Worm (Caenorhabditis elegans) whole organism, L4 larva: ENCODE results near the gene rps-27.

Source experiments
- Y48G9A.11 ChIP-seq: fragments of 200-800 bp; sonication (Bioruptor generic); IDR thresholded peaks from 2 replicates; pipeline ENCODE4 v1.3.6; 2022; ENCODE audit warnings: missing genetic modification reagents, missing genetic modification characterization, missing compliant biosample characterization
- ama-1 ChIP-seq: fragments of 150-350 bp; optimal IDR thresholded peaks from 2 replicates; lab custom pipeline; 2014; ENCODE audit warnings: inconsistent platforms, mixed read lengths
- hif-1 ChIP-seq, 2 experiments: sonication (generic microtip); optimal IDR thresholded peaks; 2 replicates each; lab custom pipeline; 2016 to 2017; ENCODE audit warnings: missing compliant biosample characterization in 2 of 2, missing genetic modification characterization in 2 of 2, missing genetic modification reagents in 2 of 2, missing genotype in 2 of 2, mild to moderate bottlenecking in 1 of 2
- lim-7 ChIP-seq: fragments of 200-800 bp; sonication (Bioruptor generic); IDR thresholded peaks from 2 replicates; pipeline ENCODE4 v1.3.6; 2022; ENCODE audit warnings: missing genetic modification characterization, missing compliant biosample characterization
- lsy-2 ChIP-seq, 2 experiments: fragments of 150-350 bp in 1 of 2; sonication (generic microtip) in 1 of 2; optimal IDR thresholded peaks; 2 replicates each; lab custom pipeline; 2014 to 2017; ENCODE audit warnings: missing biosample characterization in 2 of 2, missing genetic modification characterization in 2 of 2
- nhr-11 ChIP-seq: fragments of 150-350 bp; optimal IDR thresholded peaks from 2 replicates; lab custom pipeline; 2014; ENCODE audit warnings: missing biosample characterization, missing genetic modification characterization
- nhr-28 ChIP-seq: fragments of 150-350 bp; optimal IDR thresholded peaks from 2 replicates; lab custom pipeline; 2014; ENCODE audit warnings: missing biosample characterization, missing genetic modification characterization
- pha-4 ChIP-seq, 2 experiments: fragments of 150-350 bp in 1 of 2; fragments of 200-800 bp in 1 of 2; sonication (Bioruptor generic) in 1 of 2; IDR thresholded peaks in 1 of 2; optimal IDR thresholded peaks in 1 of 2; 2 replicates each; pipeline versions ENCODE4 v1.3.6 to Lab custom; 2014 to 2022; ENCODE audit warnings: missing genetic modification characterization in 2 of 2, missing genetic modification reagents in 2 of 2, missing biosample characterization in 1 of 2, missing compliant biosample characterization in 1 of 2
- snpc-4 ChIP-seq: fragments of 150-350 bp; optimal IDR thresholded peaks from 2 replicates; lab custom pipeline; 2014; ENCODE audit warnings: missing biosample characterization, missing genetic modification characterization
- zag-1 ChIP-seq: fragments of 150-350 bp; optimal IDR thresholded peaks from 2 replicates; lab custom pipeline; 2014; ENCODE audit warnings: missing biosample characterization, missing genetic modification characterization

DNA sequence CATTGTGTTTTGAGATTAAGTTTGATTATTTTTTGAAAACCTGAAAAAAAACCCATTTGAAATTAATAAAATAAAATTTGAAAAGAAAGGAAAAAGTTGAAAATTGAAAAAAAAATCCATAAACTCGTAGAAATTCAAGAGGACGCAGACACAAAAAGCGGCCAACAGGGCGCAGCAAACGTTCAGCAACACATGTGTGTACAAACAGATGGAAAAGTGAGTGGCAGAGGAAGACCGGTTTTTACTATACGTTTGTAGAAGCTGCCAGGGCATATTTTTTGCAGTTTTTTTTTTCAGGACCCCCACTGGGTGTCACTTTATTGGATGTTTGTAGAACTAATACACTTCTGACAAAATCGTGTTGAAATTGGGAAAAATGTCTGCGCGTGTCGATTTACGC, 18.9 kb upstream of the rps-27 start, which contains the start of gene cgp-1:
- TF ChIP-seq nhr-11 (tag; lab: Kevin White, UChicago) (no peak), zag-1 (tag; lab: Kevin White, UChicago) (no peak), hif-1 (tag; optimal IDR thresholded peaks at IDR 0.05; lab: Kevin White, UChicago) (no peak), lim-7 (GFP tag; lab: Robert Waterston, UW) (no peak), Y48G9A.11 (GFP tag; lab: Robert Waterston, UW) (no peak), nhr-28 (tag; lab: Kevin White, UChicago) (peak; percentile 30), snpc-4 (tag; lab: Kevin White, UChicago) (no peak), lsy-2 (tag; optimal IDR thresholded peaks at IDR 0.05; lab: Kevin White, UChicago) (no peak), pha-4 (GFP tag; IDR thresholded peaks at IDR 0.05; lab: Robert Waterston, UW) (no peak; the same call in 1 of the 2 replicates), pha-4 (tag; optimal IDR thresholded peaks at IDR 0.05; lab: Kevin White, UChicago) (peak; percentile 17), ama-1 (lab: Kevin White, UChicago) (no peak)
